Fruit fly (Drosophila melanogaster): Measurements from ENCODE around the gene TAF1B.

Gene TAF1B

DNA sequence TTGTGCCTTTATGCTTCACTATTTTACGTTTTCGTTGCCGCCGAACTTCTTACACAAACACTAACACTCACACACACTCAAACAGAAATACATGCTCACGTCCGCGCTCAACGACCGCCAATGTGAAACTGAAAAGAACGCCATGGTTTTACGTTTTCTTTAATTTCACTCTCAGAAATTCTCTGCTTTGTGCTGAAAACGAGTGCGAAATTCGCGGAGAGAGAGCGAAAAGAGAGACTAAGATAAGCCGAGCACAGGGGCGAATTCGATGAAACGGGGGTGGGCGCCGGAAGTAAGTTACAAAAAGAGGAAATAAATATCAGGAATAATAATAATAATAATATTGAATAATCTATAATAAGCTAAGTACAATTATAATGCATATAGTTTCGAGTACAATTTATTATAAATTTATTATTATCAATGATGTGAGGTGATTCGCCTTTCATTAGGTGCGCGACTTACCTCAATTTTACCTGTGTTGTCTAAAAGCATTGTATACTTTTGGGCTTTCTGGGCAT is 26.4 kb upstream of the TAF1B start, which contains the start of gene Best1 (continued):
- TF ChIP-seq CG18011 (GFP tag; optimal IDR thresholded peaks at IDR 0.05) (peak; percentile 77), Bdp1 (GFP tag; optimal IDR thresholded peaks at IDR 0.05) (no peak), Ets97D (GFP tag; optimal IDR thresholded peaks at IDR 0.05) (peak; percentile 63), CG12744 (GFP tag; optimal IDR thresholded peaks at IDR 0.05) (peak; percentile 65), CG2712 (tag; optimal IDR thresholded peaks at IDR 0.05) (peak; percentile 95), cwo (GFP tag; optimal IDR thresholded peaks at IDR 0.05) (peak; percentile 89), cas (GFP tag; IDR thresholded peaks at IDR 0.05) (peak; percentile 89), CG17328 (GFP tag; IDR thresholded peaks at IDR 0.05) (peak; percentile 92), Bteb2 (GFP tag; optimal IDR thresholded peaks at IDR 0.05) (peak; percentile 41), sens-2 (GFP tag; IDR thresholded peaks at IDR 0.05) (peak; percentile 77), Oaz (GFP tag; IDR thresholded peaks at IDR 0.05) (peak; percentile 86), Sox102F (GFP tag; optimal IDR thresholded peaks at IDR 0.05) (peak; percentile 93), sr (GFP tag; IDR thresholded peaks at IDR 0.05) (peak; percentile 75; the same call in 2 of the 3 replicates), run (tag; optimal IDR thresholded peaks at IDR 0.05) (peak; percentile 81), bcd (GFP tag; optimal IDR thresholded peaks at IDR 0.05) (peak; percentile 91), pros (GFP tag; optimal IDR thresholded peaks at IDR 0.05) (peak; percentile 93), Xbp1 (GFP tag; optimal IDR thresholded peaks at IDR 0.05) (peak; percentile 92), kay (GFP tag; optimal IDR thresholded peaks at IDR 0.05) (peak; percentile 61), NK7.1 (GFP tag; optimal IDR thresholded peaks at IDR 0.05) (peak; percentile 42), Hey (tag; optimal IDR thresholded peaks at IDR 0.05) (peak; percentile 27), eyg (GFP tag; optimal IDR thresholded peaks at IDR 0.05) (peak; percentile 51), CG30431 (GFP tag; optimal IDR thresholded peaks at IDR 0.05) (peak; percentile 86), CG17612 (GFP tag; IDR thresholded peaks at IDR 0.05) (peak; percentile 83), otp (GFP tag; IDR thresholded peaks at IDR 0.05) (peak; percentile 89; the same call in 2 of the 3 replicates), sna (GFP tag; IDR thresholded peaks at IDR 0.05; ENCODE audit: partially characterized antibody) (no peak), CG11085 (GFP tag; IDR thresholded peaks at IDR 0.05) (peak; percentile 92), schlank (tag; optimal IDR thresholded peaks at IDR 0.05) (peak; percentile 73), MTF-1 (GFP tag; optimal IDR thresholded peaks at IDR 0.05; ENCODE audit: borderline replicate concordance) (peak; percentile 86), CG11398 (GFP tag; optimal IDR thresholded peaks at IDR 0.05) (peak; percentile 38), HmgD (GFP tag; optimal IDR thresholded peaks at IDR 0.05) (peak; percentile 51), Rfx (GFP tag; IDR thresholded peaks at IDR 0.05) (peak; percentile 98), esg (GFP tag; conservative IDR thresholded peaks at IDR 0.05) (peak; percentile 89), slbo (GFP tag; IDR thresholded peaks at IDR 0.05) (peak; percentile 96), Kr (GFP tag; optimal IDR thresholded peaks at IDR 0.05) (peak; percentile 2), CG14710 (tag; optimal IDR thresholded peaks at IDR 0.05) (peak; percentile 85), fu2 (GFP tag; optimal IDR thresholded peaks at IDR 0.05) (peak; percentile 38), CG8478 (optimal IDR thresholded peaks at IDR 0.05) (no peak), nerfin-1 (tag; optimal IDR thresholded peaks at IDR 0.05) (peak; percentile 82), Elba2 (GFP tag; optimal IDR thresholded peaks at IDR 0.05) (peak; percentile 23), C15 (GFP tag; IDR thresholded peaks at IDR 0.05) (peak; percentile 75; the same call in 2 of the 3 replicates), CG10654 (GFP tag; optimal IDR thresholded peaks at IDR 0.05) (peak; percentile 69), ems (GFP tag; optimal IDR thresholded peaks at IDR 0.05) (peak; percentile 50), ro (GFP tag; IDR thresholded peaks at IDR 0.05) (peak; percentile 69; the same call in 1 of the 2 replicates), maf-S (GFP tag; optimal IDR thresholded peaks at IDR 0.05) (peak; percentile 19), gro (GFP tag; optimal IDR thresholded peaks at IDR 0.05) (peak; percentile 80), Max (GFP tag; optimal IDR thresholded peaks at IDR 0.05) (peak; percentile 70), Fer3 (tag; optimal IDR thresholded peaks at IDR 0.05) (peak; percentile 93), CG10209 (GFP tag; optimal IDR thresholded peaks at IDR 0.05) (peak; percentile 91), tio (GFP tag; optimal IDR thresholded peaks at IDR 0.05) (peak; percentile 62), pnt (GFP tag; optimal IDR thresholded peaks at IDR 0.05) (peak; percentile 61), Ssrp (tag; optimal IDR thresholded peaks at IDR 0.05) (peak; percentile 88)
